Worm (Caenorhabditis elegans): ENCODE results near the gene ZC513.2.

Gene ZC513.2

ce11 chrV:8035947-8036346, 18.3 kb upstream of the ZC513.2 start, which contains the start of gene ZC513.14:
ZC513.14 (minus strand) TSS chrV:8036047.
- TF ChIP-seq pag-3 (tag; optimal IDR thresholded peaks at IDR 0.05; ENCODE audit: borderline replicate concordance, insufficient read depth): no peak
- no peak for TF ChIP-seq snu-23 (GFP tag; optimal IDR thresholded peaks at IDR 0.05)

ce11 chrV:8039085-8039525, 15.1 kb upstream of the ZC513.2 start:
- TF ChIP-seq blmp-1 (tag; optimal IDR thresholded peaks at IDR 0.05): peak; percentile 27
- peak; percentile 77 for TF ChIP-seq nhr-85 (tag)
- TF ChIP-seq lsy-2 (tag; optimal IDR thresholded peaks at IDR 0.05): peak; percentile 30 to 32
- no peak for TF ChIP-seq ztf-11 (tag; optimal IDR thresholded peaks at IDR 0.05)
- no peak for TF ChIP-seq ceh-8 (GFP tag; optimal IDR thresholded peaks at IDR 0.05)
- peak in 1 of 2 experiments; percentile 26 for TF ChIP-seq lin-35 (GFP tag; optimal IDR thresholded peaks at IDR 0.05)
- no peak for TF ChIP-seq xbp-1 (tag; optimal IDR thresholded peaks at IDR 0.05)
- peak; percentile 28 for TF ChIP-seq nhr-47 (tag; optimal IDR thresholded peaks at IDR 0.05)
- peak; percentile 13 for TF ChIP-seq nhr-19 (GFP tag; conservative IDR thresholded peaks at IDR 0.05)
- TF ChIP-seq mep-1 (tag; optimal IDR thresholded peaks at IDR 0.05): peak; percentile 40
- no peak for TF ChIP-seq F16B12.6 (tag; optimal IDR thresholded peaks at IDR 0.05)
- TF ChIP-seq swsn-7 (tag; optimal IDR thresholded peaks at IDR 0.05): peak; percentile 13
- TF ChIP-seq nhr-20 (tag; optimal IDR thresholded peaks at IDR 0.05): peak; percentile 48
- TF ChIP-seq elt-3 (tag; optimal IDR thresholded peaks at IDR 0.05): peak in 2 of 6 experiments; percentile 42 to 73
- no peak for TF ChIP-seq mab-9 (GFP tag; IDR thresholded peaks at IDR 0.05)
- peak; percentile 57 for TF ChIP-seq nhr-71 (tag; optimal IDR thresholded peaks at IDR 0.05)
- peak; percentile 46 for TF ChIP-seq snu-23 (GFP tag; optimal IDR thresholded peaks at IDR 0.05)
- peak; percentile 72 for TF ChIP-seq ztf-4 (tag; optimal IDR thresholded peaks at IDR 0.05)
- peak; percentile 46 for TF ChIP-seq grh-1 (GFP tag; IDR thresholded peaks at IDR 0.05)
- TF ChIP-seq nhr-90 (tag; optimal IDR thresholded peaks at IDR 0.05; ENCODE audit: poor library complexity): peak; percentile 66
- no peak for TF ChIP-seq C04F5.9 (tag; optimal IDR thresholded peaks at IDR 0.05)
- no peak for TF ChIP-seq dpl-1 (GFP tag; optimal IDR thresholded peaks at IDR 0.05)

ce11 chrV:8039606-8040005, 14.6 kb upstream of the ZC513.2 start:
- TF ChIP-seq vab-15 (tag; optimal IDR thresholded peaks at IDR 0.05) (no peak), dpl-1 (GFP tag; optimal IDR thresholded peaks at IDR 0.05) (no peak), nhr-85 (tag) (peak; percentile 6), efl-1 (optimal IDR thresholded peaks at IDR 0.05) (no peak), efl-1 (GFP tag; optimal IDR thresholded peaks at IDR 0.05 in 1 of 2) (peak in 1 of 2 experiments; percentile 68), lin-14 (GFP tag; optimal IDR thresholded peaks at IDR 0.05) (peak; percentile 8)

- TF ChIP-seq nhr-84 (tag; optimal IDR thresholded peaks at IDR 0.05) (no peak), tbx-2 (tag; optimal IDR thresholded peaks at IDR 0.05) (peak; percentile 30), hlh-4 (tag; optimal IDR thresholded peaks at IDR 0.05) (no peak), ztf-11 (tag; optimal IDR thresholded peaks at IDR 0.05) (no peak), ama-1 (optimal IDR thresholded peaks at IDR 0.05) (peak; percentile 78), dsc-1 (tag; optimal IDR thresholded peaks at IDR 0.05) (no peak), lsy-2 (tag; optimal IDR thresholded peaks at IDR 0.05) (no peak), C04F5.9 (tag; optimal IDR thresholded peaks at IDR 0.05) (no peak), fkh-8 (tag; optimal IDR thresholded peaks at IDR 0.05) (no peak), elt-2 (tag; optimal IDR thresholded peaks at IDR 0.05) (no peak), sptf-1 (tag; optimal IDR thresholded peaks at IDR 0.05) (no peak), irx-1 (tag; optimal IDR thresholded peaks at IDR 0.05) (no peak), lin-39 (tag; optimal IDR thresholded peaks at IDR 0.05) (no peak), nhr-20 (tag; optimal IDR thresholded peaks at IDR 0.05) (peak; percentile 66), lin-14 (GFP tag; optimal IDR thresholded peaks at IDR 0.05) (peak; percentile 61), mep-1 (tag; optimal IDR thresholded peaks at IDR 0.05) (peak; percentile 32), F16B12.6 (tag; optimal IDR thresholded peaks at IDR 0.05) (no peak), snu-23 (GFP tag; optimal IDR thresholded peaks at IDR 0.05) (peak; percentile 46), snpc-4 (tag; optimal IDR thresholded peaks at IDR 0.05) (no peak), C16A3.4 (tag; optimal IDR thresholded peaks at IDR 0.05) (peak; percentile 4), lir-3 (tag; optimal IDR thresholded peaks at IDR 0.05; ENCODE audit: poor library complexity) (no peak), elt-3 (tag; optimal IDR thresholded peaks at IDR 0.05) (peak; percentile 22 to 94 (median 76)), fkh-10 (GFP tag; optimal IDR thresholded peaks at IDR 0.05) (no peak), ceh-8 (GFP tag; optimal IDR thresholded peaks at IDR 0.05) (no peak), sox-4 (tag; optimal IDR thresholded peaks at IDR 0.05) (no peak), ceh-88 (GFP tag; IDR thresholded peaks at IDR 0.05) (no peak), ets-5 (GFP tag; IDR thresholded peaks at IDR 0.05) (no peak), lin-35 (GFP tag; optimal IDR thresholded peaks at IDR 0.05) (peak in 1 of 2 experiments; percentile 10), blmp-1 (tag; optimal IDR thresholded peaks at IDR 0.05) (peak; percentile 98)
Observed at ce11 chrV:8040247-8041084, 13.8 kb upstream of the ZC513.2 start.

Data from whole organism, L1 larva.